Fruit fly (Drosophila melanogaster) whole organism, prepupa: ENCODE data around the gene tey.

ENCODE experiments used
- Blimp-1 ChIP-seq: fragments of 200-800 bp; sonication (Bioruptor generic); optimal IDR thresholded peaks from 3 replicates; lab custom pipeline; 2017; ENCODE audit warnings: missing biosample characterization, missing genetic modification characterization, mild to moderate bottlenecking, moderate library complexity, missing genetic modification reagents
- CG10631 ChIP-seq: fragments of 200-800 bp; sonication (Bioruptor generic); optimal IDR thresholded peaks from 2 replicates; lab custom pipeline; 2016; ENCODE audit warnings: missing biosample characterization, missing genetic modification characterization
- CG11294 ChIP-seq: fragments of 200-800 bp; sonication (Bioruptor generic); IDR thresholded peaks from 2 replicates; pipeline ENCODE4 v1.3.6; 2022; ENCODE audit warnings: missing biosample characterization, missing genetic modification characterization
- CG11762 ChIP-seq: fragments of 200-800 bp; sonication (Bioruptor generic); optimal IDR thresholded peaks from 3 replicates; lab custom pipeline; 2016; ENCODE audit warnings: missing biosample characterization, missing genetic modification characterization; ENCODE audit not compliant: insufficient read depth
- CG1621 ChIP-seq: fragments of 200-800 bp; sonication (Bioruptor generic); optimal IDR thresholded peaks from 3 replicates; lab custom pipeline; 2018; ENCODE audit warnings: missing biosample characterization, mild to moderate bottlenecking, missing genetic modification characterization
- CG16779 ChIP-seq: fragments of 200-800 bp; sonication (Bioruptor generic); optimal IDR thresholded peaks from 3 replicates; lab custom pipeline; 2017; ENCODE audit warnings: missing biosample characterization, mild to moderate bottlenecking, missing genetic modification characterization
- CG3032 ChIP-seq: fragments of 200-800 bp; optimal IDR thresholded peaks from 2 replicates; lab custom pipeline; 2019; ENCODE audit warnings: missing biosample characterization, mild to moderate bottlenecking, missing genetic modification characterization, moderate library complexity
- CG31627 ChIP-seq: fragments of 200-800 bp; sonication (Bioruptor generic); optimal IDR thresholded peaks from 3 replicates; lab custom pipeline; 2016; ENCODE audit warnings: missing biosample characterization, missing genetic modification characterization
- CG32006 ChIP-seq: fragments of 200-800 bp; sonication (Bioruptor generic); optimal IDR thresholded peaks from 3 replicates; lab custom pipeline; 2017; ENCODE audit warnings: missing biosample characterization, mild to moderate bottlenecking, missing genetic modification characterization
- CG34406 ChIP-seq: fragments of 200-800 bp; sonication (Bioruptor generic); optimal IDR thresholded peaks from 3 replicates; lab custom pipeline; 2016; ENCODE audit warnings: missing biosample characterization, missing genetic modification characterization
- CG3919 ChIP-seq: fragments of 200-800 bp; sonication (Bioruptor generic); optimal IDR thresholded peaks from 3 replicates; lab custom pipeline; 2016; ENCODE audit warnings: missing biosample characterization, missing genetic modification characterization
- CG6163 ChIP-seq: fragments of 200-800 bp; sonication (Bioruptor generic); IDR thresholded peaks from 3 replicates; pipeline ENCODE4 v1.3.6; 2022; ENCODE audit warnings: missing biosample characterization, missing genetic modification characterization
- CG6276 ChIP-seq: fragments of 200-800 bp; sonication (Bioruptor generic); optimal IDR thresholded peaks from 2 replicates; lab custom pipeline; 2017; ENCODE audit warnings: missing biosample characterization, mild to moderate bottlenecking, missing genetic modification characterization
- CG6792 ChIP-seq: fragments of 200-800 bp; sonication (Bioruptor generic); optimal IDR thresholded peaks from 3 replicates; lab custom pipeline; 2016; ENCODE audit warnings: missing biosample characterization, missing genetic modification characterization
- CG6808 ChIP-seq: fragments of 200-800 bp; sonication (Bioruptor generic); optimal IDR thresholded peaks from 3 replicates; lab custom pipeline; 2017; ENCODE audit warnings: missing biosample characterization, missing genetic modification characterization, mild to moderate bottlenecking, moderate library complexity, missing genetic modification reagents
- CG7368 ChIP-seq: fragments of 200-800 bp; sonication (Bioruptor generic); optimal IDR thresholded peaks from 3 replicates; lab custom pipeline; 2016; ENCODE audit warnings: missing biosample characterization, missing genetic modification characterization
- CG8119 ChIP-seq: fragments of 200-800 bp; sonication (Bioruptor generic); IDR thresholded peaks from 3 replicates; pipeline ENCODE4 v1.3.6; 2022; ENCODE audit warnings: missing biosample characterization, missing genetic modification characterization
- CG8632 ChIP-seq: fragments of 200-800 bp; sonication (Bioruptor generic); optimal IDR thresholded peaks from 3 replicates; lab custom pipeline; 2016; ENCODE audit warnings: missing biosample characterization, missing genetic modification characterization
- CG9139 ChIP-seq: fragments of 200-800 bp; sonication (Bioruptor generic); optimal IDR thresholded peaks from 3 replicates; lab custom pipeline; 2017; ENCODE audit warnings: missing biosample characterization, mild to moderate bottlenecking, missing genetic modification characterization
- Eip75B ChIP-seq: fragments of 200-800 bp; sonication (Bioruptor generic); optimal IDR thresholded peaks from 3 replicates; lab custom pipeline; 2016; ENCODE audit warnings: missing biosample characterization, missing genetic modification characterization
- Eip78C ChIP-seq: fragments of 200-800 bp; sonication (Bioruptor generic); peaks from one replicate; lab custom pipeline; 2016; ENCODE audit warnings: missing biosample characterization, missing genetic modification characterization
- Eip93F ChIP-seq: fragments of 200-800 bp; sonication (Bioruptor generic); optimal IDR thresholded peaks from 2 replicates; lab custom pipeline; 2016; ENCODE audit warnings: missing biosample characterization, mild to moderate bottlenecking, missing genetic modification characterization
- Ets21C ChIP-seq: fragments of 200-800 bp; sonication (Bioruptor generic); optimal IDR thresholded peaks from 3 replicates; lab custom pipeline; 2016; ENCODE audit warnings: missing biosample characterization, missing genetic modification characterization
- Ets96B ChIP-seq: fragments of 200-800 bp; optimal IDR thresholded peaks from 2 replicates; lab custom pipeline; 2019; ENCODE audit warnings: missing biosample characterization, mild to moderate bottlenecking, missing genetic modification characterization, moderate library complexity
- Gug ChIP-seq: fragments of 200-800 bp; sonication (Bioruptor generic); IDR thresholded peaks from 2 replicates; pipeline ENCODE4 v1.3.6; 2022; ENCODE audit warnings: missing biosample characterization, missing genetic modification characterization
- Hr38 ChIP-seq: sonication (Bioruptor generic); optimal IDR thresholded peaks from 2 replicates; lab custom pipeline; 2016; ENCODE audit warnings: missing biosample characterization, missing genetic modification characterization
- Hr39 ChIP-seq: fragments of 200-800 bp; sonication (Bioruptor generic); optimal IDR thresholded peaks from 2 replicates; lab custom pipeline; 2016; ENCODE audit warnings: missing biosample characterization, missing genetic modification characterization
- Hr4 ChIP-seq: fragments of 200-800 bp; sonication (Bioruptor generic); optimal IDR thresholded peaks from 3 replicates; lab custom pipeline; 2016; ENCODE audit warnings: missing biosample characterization, missing genetic modification characterization
- Lpt ChIP-seq: fragments of 200-800 bp; sonication (Bioruptor generic); optimal IDR thresholded peaks from 3 replicates; lab custom pipeline; 2016; ENCODE audit warnings: missing biosample characterization, missing genetic modification characterization
- Smox ChIP-seq: fragments of 200-800 bp; sonication (Bioruptor generic); optimal IDR thresholded peaks from 3 replicates; lab custom pipeline; 2016; ENCODE audit warnings: missing biosample characterization, missing genetic modification characterization
- Sox14 ChIP-seq: fragments of 200-800 bp; sonication (Bioruptor generic); optimal IDR thresholded peaks from 3 replicates; lab custom pipeline; 2016; ENCODE audit warnings: missing biosample characterization, missing genetic modification characterization
- achi ChIP-seq: fragments of 200-800 bp; sonication (Bioruptor generic); optimal IDR thresholded peaks from 3 replicates; lab custom pipeline; 2016; ENCODE audit warnings: missing biosample characterization, missing genetic modification characterization
- acj6 ChIP-seq: fragments of 200-800 bp; sonication (Bioruptor generic); optimal IDR thresholded peaks from 3 replicates; lab custom pipeline; 2016; ENCODE audit warnings: missing biosample characterization, missing genetic modification characterization
- dac ChIP-seq: fragments of 200-800 bp; sonication (Bioruptor generic); optimal IDR thresholded peaks from 2 replicates; lab custom pipeline; 2017; ENCODE audit warnings: missing biosample characterization, mild to moderate bottlenecking, missing genetic modification characterization
- dsx ChIP-seq: fragments of 200-800 bp; optimal IDR thresholded peaks from 3 replicates; lab custom pipeline; 2019; ENCODE audit warnings: missing biosample characterization, mild to moderate bottlenecking, missing genetic modification characterization, moderate library complexity; ENCODE audit not compliant: poor library complexity, severe bottlenecking
- eg ChIP-seq: fragments of 200-800 bp; sonication (Bioruptor generic); IDR thresholded peaks from 3 replicates; pipeline ENCODE4 v1.3.6; 2022; ENCODE audit warnings: missing biosample characterization, missing genetic modification characterization
- esn ChIP-seq: fragments of 200-800 bp; sonication (Bioruptor generic); optimal IDR thresholded peaks from 2 replicates; lab custom pipeline; 2016; ENCODE audit warnings: missing biosample characterization, mild to moderate bottlenecking, missing genetic modification characterization, moderate library complexity
- fd59A ChIP-seq: fragments of 200-800 bp; sonication (Bioruptor generic); optimal IDR thresholded peaks from 2 replicates; lab custom pipeline; 2017; ENCODE audit warnings: missing biosample characterization, mild to moderate bottlenecking, missing genetic modification characterization, missing genetic modification reagents
- fd85E ChIP-seq: fragments of 200-800 bp; sonication (Bioruptor generic); optimal IDR thresholded peaks from 3 replicates; lab custom pipeline; 2016; ENCODE audit warnings: missing biosample characterization, missing genetic modification characterization
- fkh ChIP-seq: fragments of 200-800 bp; sonication (Bioruptor generic); optimal IDR thresholded peaks from 3 replicates; lab custom pipeline; 2017; ENCODE audit warnings: missing biosample characterization, mild to moderate bottlenecking, missing genetic modification characterization, moderate library complexity
- lz ChIP-seq: fragments of 200-800 bp; sonication (Bioruptor generic); optimal IDR thresholded peaks from 3 replicates; lab custom pipeline; 2016; ENCODE audit warnings: missing biosample characterization, missing genetic modification characterization
- net ChIP-seq: fragments of 200-800 bp; sonication (Bioruptor generic); optimal IDR thresholded peaks from 3 replicates; lab custom pipeline; 2016; ENCODE audit warnings: missing biosample characterization, missing genetic modification characterization
- spab ChIP-seq: fragments of 200-800 bp; sonication (Bioruptor generic); optimal IDR thresholded peaks from 2 replicates; lab custom pipeline; 2017; ENCODE audit warnings: missing biosample characterization, mild to moderate bottlenecking, missing genetic modification characterization, missing genetic modification reagents
- svp ChIP-seq: fragments of 200-800 bp; sonication (Bioruptor generic); peaks from one replicate; lab custom pipeline; 2016; ENCODE audit warnings: missing biosample characterization, missing genetic modification characterization
- topi ChIP-seq: fragments of 200-800 bp; sonication (Bioruptor generic); optimal IDR thresholded peaks from 3 replicates; lab custom pipeline; 2016; ENCODE audit warnings: missing biosample characterization, missing genetic modification characterization
- vri ChIP-seq: fragments of 200-800 bp; sonication (Bioruptor generic); optimal IDR thresholded peaks from 3 replicates; lab custom pipeline; 2016; ENCODE audit warnings: missing biosample characterization, mild to moderate bottlenecking, missing genetic modification characterization

tey gene

DNA sequence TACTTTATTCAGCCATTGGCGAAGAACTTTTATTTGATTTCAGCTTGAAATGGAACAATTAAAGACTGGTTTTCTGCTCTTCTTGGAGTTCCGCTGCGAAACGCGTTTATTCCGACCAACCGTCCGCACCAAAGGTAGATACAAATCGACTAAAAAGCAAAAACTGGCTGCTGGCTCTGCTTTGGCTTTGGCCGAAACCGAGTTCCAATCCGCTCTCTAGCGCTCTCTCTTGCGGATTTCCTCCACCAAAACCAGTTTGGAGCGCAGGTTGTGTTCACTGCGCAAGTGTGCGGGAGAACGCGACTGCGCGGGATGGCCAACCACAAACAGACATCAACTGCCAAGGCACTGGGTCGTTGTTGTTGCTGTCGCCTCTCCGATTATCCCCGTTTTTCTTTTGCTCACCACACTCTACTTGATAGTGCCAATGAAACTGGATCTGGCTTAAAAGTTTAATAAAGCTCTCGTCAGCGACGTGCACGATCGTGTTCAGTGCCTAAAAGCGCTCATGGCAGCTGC lies 28.4 kb downstream of the tey start, which contains the start of gene wnd (continued):
- TF ChIP-seq CG11294 (GFP tag; lab: Robert Waterston, UW) (no peak), topi (GFP tag; lab: Kevin White, UChicago) (no peak), Gug (GFP tag; lab: Robert Waterston, UW) (no peak), net (GFP tag; lab: Kevin White, UChicago) (no peak), Ets96B (tag; lab: Kevin White, UChicago) (no peak), CG16779 (no peak), CG8119 (GFP tag; lab: Robert Waterston, UW) (peak; percentile 32; the same call in 1 of the 3 replicates), esn (GFP tag; lab: Kevin White, UChicago) (no peak), Sox14 (GFP tag; lab: Kevin White, UChicago) (no peak), fkh (GFP tag; lab: Kevin White, UChicago) (peak; percentile 55), dac (GFP tag; lab: Kevin White, UChicago) (no peak), Hr4 (GFP tag; lab: Kevin White, UChicago) (no peak), CG9139 (peak; percentile 12), CG32006 (no peak), spab (GFP tag; lab: Kevin White, UChicago) (no peak), CG11762 (GFP tag; lab: Kevin White, UChicago) (no peak), CG34406 (GFP tag; lab: Kevin White, UChicago) (no peak), CG6792 (GFP tag; lab: Kevin White, UChicago) (no peak), fd59A (GFP tag; lab: Kevin White, UChicago) (no peak), Eip75B (no peak), CG8632 (no peak)

DNA sequence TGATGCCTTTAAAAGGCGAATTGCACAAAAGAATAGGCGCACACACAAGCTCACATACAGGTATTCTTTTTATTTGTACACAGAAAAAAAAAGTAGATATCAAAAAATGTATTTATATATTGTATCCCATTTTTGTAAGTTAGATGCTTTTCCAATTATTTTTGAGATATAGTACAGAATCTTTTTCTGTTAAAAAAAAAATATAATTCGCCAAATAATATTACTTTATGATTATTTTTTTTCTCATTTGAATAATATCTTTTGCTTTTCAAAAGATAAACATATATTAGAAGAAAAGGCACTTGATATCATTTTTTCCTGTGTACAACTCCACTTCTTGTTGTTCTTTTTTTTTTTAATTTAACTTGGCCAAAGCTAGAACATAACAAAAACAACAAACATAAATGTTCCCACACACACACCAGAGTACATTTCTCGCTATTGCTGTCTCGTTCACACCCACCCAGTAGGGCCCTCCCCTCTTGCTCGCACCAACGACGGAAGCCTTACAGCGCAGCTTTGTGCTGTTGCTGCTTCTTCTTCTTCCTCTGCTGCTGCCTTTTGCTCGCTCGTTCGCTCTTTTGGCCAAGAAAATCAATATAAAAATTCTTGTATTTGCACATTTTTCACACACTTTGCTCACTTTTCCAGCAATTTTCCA lies 29.0 kb downstream of the tey start:
- peak; percentile 73 for TF ChIP-seq CG32006
- TF ChIP-seq Hr39 (GFP tag; lab: Kevin White, UChicago) = no peak
- TF ChIP-seq CG3919 (GFP tag; lab: Kevin White, UChicago) = peak; percentile 84
- no peak for TF ChIP-seq CG31627
- TF ChIP-seq Hr38 = no peak
- TF ChIP-seq CG10631 (GFP tag; lab: Kevin White, UChicago) = peak; percentile 84
- TF ChIP-seq CG3032 (tag; lab: Kevin White, UChicago) = peak; percentile 91
- peak; percentile 65 for TF ChIP-seq esn (GFP tag; lab: Kevin White, UChicago)
- TF ChIP-seq eg = peak; percentile 87
- peak; percentile 72 for TF ChIP-seq CG8632
- peak; percentile 69 for TF ChIP-seq Eip75B
- peak; percentile 9 for TF ChIP-seq lz (GFP tag; lab: Kevin White, UChicago)
- TF ChIP-seq Sox14 (GFP tag; lab: Kevin White, UChicago) = peak; percentile 10
- TF ChIP-seq acj6 (GFP tag; lab: Kevin White, UChicago) = peak; percentile 62
- TF ChIP-seq Eip78C (GFP tag; lab: Kevin White, UChicago) = peak; percentile 92
- TF ChIP-seq Eip93F (GFP tag; lab: Kevin White, UChicago) = no peak
- peak; percentile 33 for TF ChIP-seq Hr4 (GFP tag; lab: Kevin White, UChicago)
- peak; percentile 68 for TF ChIP-seq CG9139
- TF ChIP-seq vri (GFP tag; lab: Kevin White, UChicago) = no peak
- TF ChIP-seq CG6276 (GFP tag; lab: Kevin White, UChicago) = peak; percentile 78
- no peak for TF ChIP-seq fkh (GFP tag; lab: Kevin White, UChicago)
- peak; percentile 47 for TF ChIP-seq topi (GFP tag; lab: Kevin White, UChicago)
- TF ChIP-seq Blimp-1 (GFP tag; lab: Kevin White, UChicago) = no peak
- peak; percentile 59; the same call in 1 of the 2 replicates for TF ChIP-seq CG11294 (GFP tag; lab: Robert Waterston, UW)
- TF ChIP-seq CG6808 = peak; percentile 81
- peak; percentile 61 for TF ChIP-seq CG7368
- TF ChIP-seq svp (GFP tag; lab: Kevin White, UChicago) = peak; percentile 86
- peak; percentile 80 for TF ChIP-seq dsx (GFP tag; lab: Kevin White, UChicago)
- TF ChIP-seq CG16779 = peak; percentile 39
- peak; percentile 56 for TF ChIP-seq CG11762 (GFP tag; lab: Kevin White, UChicago)
- TF ChIP-seq net (GFP tag; lab: Kevin White, UChicago) = peak; percentile 54
- TF ChIP-seq fd59A (GFP tag; lab: Kevin White, UChicago) = peak; percentile 33
- TF ChIP-seq fd85E (GFP tag; lab: Kevin White, UChicago) = no peak
- peak; percentile 88 for TF ChIP-seq Lpt (GFP tag; lab: Kevin White, UChicago)
- peak; percentile 58 for TF ChIP-seq CG34406 (GFP tag; lab: Kevin White, UChicago)
- TF ChIP-seq Smox = peak; percentile 45
- no peak for TF ChIP-seq Ets21C (GFP tag; lab: Kevin White, UChicago)
- peak; percentile 89 for TF ChIP-seq CG8119 (GFP tag; lab: Robert Waterston, UW)
- TF ChIP-seq achi = peak; percentile 69
- no peak for TF ChIP-seq CG1621 (tag; lab: Kevin White, UChicago)
- TF ChIP-seq CG6163 = peak; percentile 77
